Worm (Caenorhabditis elegans) whole organism, L2 larva: ENCODE results near the gene lag-1.

ENCODE experiments used
- C34F6.9 ChIP-seq: fragments of 150-350 bp; optimal IDR thresholded peaks from 2 replicates; lab custom pipeline; 2014; ENCODE audit warnings: missing biosample characterization, missing genetic modification characterization
- R02D3.7 ChIP-seq: fragments of 150-350 bp; optimal IDR thresholded peaks from 2 replicates; lab custom pipeline; 2014; ENCODE audit warnings: missing biosample characterization, missing genetic modification characterization
- Y55F3AM.14 ChIP-seq: fragments of 200-800 bp; sonication (Bioruptor generic); optimal IDR thresholded peaks from 2 replicates; lab custom pipeline; 2018; ENCODE audit warnings: mild to moderate bottlenecking, missing genetic modification characterization, missing compliant biosample characterization
- ZK546.5 ChIP-seq: sonication (generic microtip); optimal IDR thresholded peaks from 2 replicates; lab custom pipeline; 2017; ENCODE audit warnings: missing biosample characterization, missing genetic modification characterization
- aly-2 ChIP-seq: fragments of 150-350 bp; optimal IDR thresholded peaks from 2 replicates; lab custom pipeline; 2014; ENCODE audit warnings: missing biosample characterization, missing genetic modification characterization
- ama-1 ChIP-seq: fragments of 150-350 bp; optimal IDR thresholded peaks from 2 replicates; lab custom pipeline; 2018; ENCODE audit warnings: inconsistent platforms
- blmp-1 ChIP-seq: sonication (generic microtip); optimal IDR thresholded peaks from 2 replicates; lab custom pipeline; 2017; ENCODE audit warnings: missing genetic modification characterization, mild to moderate bottlenecking, missing compliant biosample characterization, antibody characterized with exemption, moderate library complexity; ENCODE audit not compliant: insufficient read depth
- ceh-16 ChIP-seq: fragments of 150-350 bp; optimal IDR thresholded peaks from 2 replicates; lab custom pipeline; 2014; ENCODE audit warnings: missing biosample characterization, missing genetic modification characterization
- ceh-82 ChIP-seq: fragments of 150-350 bp; optimal IDR thresholded peaks from 2 replicates; lab custom pipeline; 2014; ENCODE audit warnings: missing biosample characterization, missing genetic modification characterization
- dmd-4 ChIP-seq: sonication (generic microtip); optimal IDR thresholded peaks from 2 replicates; lab custom pipeline; 2017; ENCODE audit warnings: missing biosample characterization, missing genetic modification characterization
- egl-27 ChIP-seq: sonication (generic microtip); optimal IDR thresholded peaks from 3 replicates; lab custom pipeline; 2017; ENCODE audit warnings: missing biosample characterization, missing genetic modification reagents, missing genetic modification characterization
- elt-1 ChIP-seq: fragments of 150-350 bp; optimal IDR thresholded peaks from 2 replicates; lab custom pipeline; 2014; ENCODE audit warnings: missing biosample characterization, missing genetic modification characterization
- elt-3 ChIP-seq: sonication (generic microtip); optimal IDR thresholded peaks from 2 replicates; lab custom pipeline; 2017; ENCODE audit warnings: missing biosample characterization, missing genetic modification characterization
- fos-1 ChIP-seq: fragments of 150-350 bp; optimal IDR thresholded peaks from 2 replicates; lab custom pipeline; 2014; ENCODE audit warnings: missing biosample characterization, missing genetic modification characterization
- gmeb-1 ChIP-seq: fragments of 150-350 bp; optimal IDR thresholded peaks from 2 replicates; lab custom pipeline; 2014; ENCODE audit warnings: missing biosample characterization, missing genetic modification characterization
- lin-13 ChIP-seq: fragments of 150-350 bp; optimal IDR thresholded peaks from 2 replicates; lab custom pipeline; 2014; ENCODE audit warnings: missing biosample characterization, missing genetic modification reagents, missing genetic modification characterization
- lin-39 ChIP-seq: fragments of 150-350 bp; optimal IDR thresholded peaks from 2 replicates; lab custom pipeline; 2014; ENCODE audit warnings: missing biosample characterization, missing genetic modification reagents, missing genetic modification characterization
- lsy-2 ChIP-seq, 2 experiments: fragments of 150-350 bp in 1 of 2; sonication (generic microtip) in 1 of 2; optimal IDR thresholded peaks; 2 replicates each; lab custom pipeline; 2014 to 2017; ENCODE audit warnings: missing biosample characterization in 2 of 2, missing genetic modification characterization in 2 of 2
- mab-5 ChIP-seq: fragments of 150-350 bp; optimal IDR thresholded peaks from 2 replicates; lab custom pipeline; 2014; ENCODE audit warnings: missing biosample characterization, missing genetic modification characterization
- mbf-1 ChIP-seq: sonication (generic microtip); optimal IDR thresholded peaks from 2 replicates; lab custom pipeline; 2017; ENCODE audit warnings: missing biosample characterization, missing genetic modification characterization
- mdl-1 ChIP-seq, 2 experiments: fragments of 150-350 bp in 1 of 2; sonication (generic microtip) in 1 of 2; optimal IDR thresholded peaks; 2 replicates each; lab custom pipeline; 2017; ENCODE audit warnings: missing biosample characterization in 2 of 2, missing genetic modification characterization in 2 of 2
- nhr-10 ChIP-seq: sonication (generic microtip); optimal IDR thresholded peaks from 2 replicates; lab custom pipeline; 2017; ENCODE audit warnings: missing biosample characterization, missing genetic modification characterization
- nhr-12 ChIP-seq: fragments of 150-350 bp; optimal IDR thresholded peaks from 2 replicates; lab custom pipeline; 2014; ENCODE audit warnings: missing biosample characterization, missing genetic modification characterization
- nhr-129 ChIP-seq: fragments of 150-350 bp; optimal IDR thresholded peaks from 2 replicates; lab custom pipeline; 2014; ENCODE audit warnings: missing biosample characterization, missing genetic modification characterization
- nhr-23 ChIP-seq: fragments of 150-350 bp; optimal IDR thresholded peaks from 2 replicates; lab custom pipeline; 2014; ENCODE audit warnings: missing biosample characterization, missing genetic modification reagents, missing genetic modification characterization
- nhr-25 ChIP-seq: fragments of 150-350 bp; sonication (generic microtip); optimal IDR thresholded peaks from 3 replicates; lab custom pipeline; 2014; ENCODE audit warnings: missing biosample characterization, missing genetic modification characterization
- nhr-6 ChIP-seq: fragments of 150-350 bp; optimal IDR thresholded peaks from 2 replicates; lab custom pipeline; 2014; ENCODE audit warnings: missing biosample characterization, missing genetic modification characterization
- nhr-77 ChIP-seq: fragments of 150-350 bp; optimal IDR thresholded peaks from 2 replicates; lab custom pipeline; 2014; ENCODE audit warnings: missing biosample characterization, missing genetic modification characterization
- peb-1 ChIP-seq: fragments of 150-350 bp; optimal IDR thresholded peaks from 2 replicates; lab custom pipeline; 2014; ENCODE audit warnings: missing biosample characterization, missing genetic modification characterization
- sma-3 ChIP-seq: sonication (generic microtip); optimal IDR thresholded peaks from 2 replicates; lab custom pipeline; 2016; ENCODE audit warnings: missing genetic modification reagents, missing genetic modification characterization, missing compliant biosample characterization
- sma-9 ChIP-seq, 2 experiments: fragments of 150-350 bp in 1 of 2; sonication (generic microtip) in 1 of 2; optimal IDR thresholded peaks; 2 replicates each; lab custom pipeline; 2014 to 2016; ENCODE audit warnings: missing genetic modification characterization in 2 of 2, mild to moderate bottlenecking in 1 of 2, missing biosample characterization in 1 of 2, missing compliant biosample characterization in 1 of 2, missing genetic modification reagents in 1 of 2, moderate library complexity in 1 of 2
- unc-39 ChIP-seq: fragments of 150-350 bp; optimal IDR thresholded peaks from 2 replicates; lab custom pipeline; 2014; ENCODE audit warnings: missing biosample characterization, missing genetic modification characterization
- unc-55 ChIP-seq: fragments of 150-350 bp; sonication (generic microtip); optimal IDR thresholded peaks from 3 replicates; lab custom pipeline; 2014; ENCODE audit warnings: missing biosample characterization, missing genetic modification reagents, missing genetic modification characterization
- unc-62 ChIP-seq: fragments of 150-350 bp; optimal IDR thresholded peaks from 2 replicates; lab custom pipeline; 2014; ENCODE audit warnings: missing biosample characterization, missing genetic modification reagents, missing genetic modification characterization
- zag-1 ChIP-seq: fragments of 150-350 bp; optimal IDR thresholded peaks from 2 replicates; lab custom pipeline; 2014; ENCODE audit warnings: missing biosample characterization, missing genetic modification characterization
- ztf-1 ChIP-seq: fragments of 200-800 bp; sonication (Bioruptor generic); conservative IDR thresholded peaks from 2 replicates; pipeline ENCODE4 v1.3.6; 2022; ENCODE audit warnings: missing genetic modification characterization, missing compliant biosample characterization
- ztf-11 ChIP-seq: sonication (generic microtip); optimal IDR thresholded peaks from 2 replicates; lab custom pipeline; 2017; ENCODE audit warnings: missing biosample characterization, missing genetic modification characterization
- ztf-4 ChIP-seq: fragments of 150-350 bp; optimal IDR thresholded peaks from 2 replicates; lab custom pipeline; 2014; ENCODE audit warnings: missing biosample characterization, missing genetic modification characterization

Gene lag-1

ce11 chrIV:6135592-6135991 is 40.4 kb downstream of the lag-1 start:
- TF ChIP-seq nhr-129 (tag; lab: Kevin White, UChicago), result no peak
- TF ChIP-seq peb-1, result no peak
- no peak for TF ChIP-seq unc-55 (GFP tag; lab: Kevin White, UChicago)
- TF ChIP-seq lsy-2 (tag; optimal IDR thresholded peaks at IDR 0.05; lab: Kevin White, UChicago), result no peak
- TF ChIP-seq nhr-23, result no peak
- TF ChIP-seq fos-1, result no peak
- no peak for TF ChIP-seq nhr-12 (tag; lab: Kevin White, UChicago)
- no peak for TF ChIP-seq mdl-1 (tag; optimal IDR thresholded peaks at IDR 0.05; lab: Kevin White, UChicago)
- no peak for TF ChIP-seq lin-39 (tag; lab: Kevin White, UChicago)
- TF ChIP-seq unc-62, result no peak
- TF ChIP-seq nhr-6, result no peak
- no peak for TF ChIP-seq ZK546.5 (tag; lab: Kevin White, UChicago)
- no peak for TF ChIP-seq dmd-4 (tag; lab: Kevin White, UChicago)
- no peak for TF ChIP-seq sma-3 (GFP tag; lab: Kevin White, UChicago)
- TF ChIP-seq ztf-11, result no peak
- TF ChIP-seq ceh-82 (tag; lab: Kevin White, UChicago), result no peak
- TF ChIP-seq elt-1, result no peak
- no peak for TF ChIP-seq sma-9 (GFP tag; optimal IDR thresholded peaks at IDR 0.05; lab: Kevin White, UChicago)
- TF ChIP-seq sma-9 (tag; optimal IDR thresholded peaks at IDR 0.05; lab: Kevin White, UChicago), result no peak

DNA sequence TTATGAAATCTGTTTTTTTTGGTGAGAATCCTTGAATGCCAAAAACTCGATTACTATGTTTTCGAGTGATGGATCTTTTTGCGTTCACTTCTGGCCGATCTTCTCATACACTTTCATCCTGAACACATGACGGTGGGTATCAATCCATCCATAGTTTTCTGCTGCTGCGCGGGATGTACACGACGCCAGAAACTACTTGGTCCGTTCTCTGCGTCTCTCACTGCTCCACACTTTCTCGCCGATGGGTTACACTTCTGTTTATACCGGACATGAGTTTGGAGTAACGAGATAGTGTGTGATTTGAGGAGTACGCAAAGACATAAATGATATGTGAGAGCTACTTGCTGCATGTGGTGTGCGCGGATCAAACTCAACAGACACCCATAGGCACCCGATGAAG is 45.5 kb downstream of the lag-1 start:
- TF ChIP-seq aly-2 (tag; lab: Kevin White, UChicago), result no peak
- TF ChIP-seq lin-13 (GFP tag; lab: Kevin White, UChicago), result no peak
- TF ChIP-seq ZK546.5 (tag; lab: Kevin White, UChicago), result no peak
- TF ChIP-seq gmeb-1 (tag; lab: Kevin White, UChicago), result no peak
- TF ChIP-seq nhr-10 (tag; lab: Kevin White, UChicago), result no peak
- TF ChIP-seq elt-1, result no peak
- no peak for TF ChIP-seq elt-3
- TF ChIP-seq ama-1 (lab: Kevin White, UChicago), result no peak
- TF ChIP-seq C34F6.9, result no peak
- TF ChIP-seq ztf-1 (GFP tag; lab: Robert Waterston, UW), result no peak
- no peak for TF ChIP-seq egl-27 (tag; lab: Kevin White, UChicago)
- TF ChIP-seq sma-9 (GFP tag; optimal IDR thresholded peaks at IDR 0.05; lab: Kevin White, UChicago), result no peak
- TF ChIP-seq sma-9 (tag; optimal IDR thresholded peaks at IDR 0.05; lab: Kevin White, UChicago), result no peak
- no peak for TF ChIP-seq mbf-1
- no peak for TF ChIP-seq mdl-1 (tag; optimal IDR thresholded peaks at IDR 0.05; lab: Kevin White, UChicago)
- TF ChIP-seq mab-5 (tag; lab: Kevin White, UChicago), result no peak

DNA sequence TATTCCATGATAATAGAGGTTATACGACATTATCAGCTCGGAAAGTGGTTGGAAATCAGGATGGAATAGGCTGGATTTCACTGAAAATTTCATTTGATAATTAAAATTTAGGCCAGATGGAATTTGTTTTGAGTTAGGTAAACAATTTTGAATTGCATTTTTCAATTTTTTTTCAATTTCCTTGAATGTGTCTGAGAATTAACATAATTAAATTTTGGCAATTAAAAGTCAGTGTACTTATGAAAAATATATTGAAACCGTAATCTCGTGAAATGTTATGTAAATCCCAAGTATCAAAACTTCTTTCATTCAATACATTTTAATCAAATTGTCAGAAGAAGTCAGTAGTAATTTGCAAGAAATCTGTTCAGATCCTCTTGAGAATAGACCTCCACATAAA is 50.8 kb downstream of the lag-1 start:
- TF ChIP-seq aly-2 (tag; lab: Kevin White, UChicago), result no peak
- TF ChIP-seq ceh-82 (tag; lab: Kevin White, UChicago), result no peak
- TF ChIP-seq nhr-25 (tag; lab: Kevin White, UChicago), result no peak
- no peak for TF ChIP-seq nhr-129 (tag; lab: Kevin White, UChicago)
- no peak for TF ChIP-seq unc-62
- no peak for TF ChIP-seq nhr-10 (tag; lab: Kevin White, UChicago)
- no peak for TF ChIP-seq ztf-4 (tag; lab: Kevin White, UChicago)
- TF ChIP-seq mab-5 (tag; lab: Kevin White, UChicago), result no peak
- TF ChIP-seq mbf-1, result no peak
- no peak for TF ChIP-seq peb-1
- TF ChIP-seq ztf-11, result no peak
- no peak for TF ChIP-seq egl-27 (tag; lab: Kevin White, UChicago)
- TF ChIP-seq elt-3, result no peak
- no peak for TF ChIP-seq sma-9 (GFP tag; optimal IDR thresholded peaks at IDR 0.05; lab: Kevin White, UChicago)
- no peak for TF ChIP-seq sma-9 (tag; optimal IDR thresholded peaks at IDR 0.05; lab: Kevin White, UChicago)
- TF ChIP-seq lin-39 (tag; lab: Kevin White, UChicago), result no peak
- no peak for TF ChIP-seq R02D3.7 (tag; lab: Kevin White, UChicago)
- TF ChIP-seq, all 48 proteins: peak for 0

- TF ChIP-seq ztf-4 (tag; lab: Kevin White, UChicago), result no peak
- no peak for TF ChIP-seq blmp-1 (tag; lab: Kevin White, UChicago)
- no peak for TF ChIP-seq mdl-1 (tag; optimal IDR thresholded peaks at IDR 0.05; lab: Kevin White, UChicago)
- no peak for TF ChIP-seq ama-1 (lab: Kevin White, UChicago)
Measured at ce11 chrIV:6149359-6149758, 54.2 kb downstream of the lag-1 start.

DNA sequence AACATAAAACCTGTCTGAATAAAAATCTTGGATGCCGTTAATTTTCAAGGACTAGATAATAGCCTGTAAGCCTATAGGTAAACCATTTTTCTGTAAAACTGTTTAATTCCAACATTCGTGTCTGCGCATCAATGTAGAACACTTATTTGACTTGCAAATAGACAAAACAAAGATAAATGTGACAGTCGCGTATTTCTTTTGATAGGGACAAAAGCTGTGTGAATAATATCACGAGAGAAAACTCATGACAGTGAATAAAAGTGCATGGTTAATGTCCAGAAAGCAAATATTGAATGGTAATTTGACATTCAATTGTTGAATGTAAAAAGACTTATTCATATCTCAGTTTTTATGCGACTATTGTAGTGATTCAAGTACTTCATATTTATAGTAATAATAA is 56.3 kb downstream of the lag-1 start, which contains the start of gene C11D2.3:
C11D2.3 (plus strand) TSS at position 301 of the 400 bp plus-strand sequence.
- TF ChIP-seq Y55F3AM.14, result no peak
- no peak for TF ChIP-seq ztf-11
- no peak for TF ChIP-seq lin-13 (GFP tag; lab: Kevin White, UChicago)
- no peak for TF ChIP-seq mdl-1 (tag; optimal IDR thresholded peaks at IDR 0.05; lab: Kevin White, UChicago)
- TF ChIP-seq blmp-1 (tag; lab: Kevin White, UChicago), result no peak
- TF ChIP-seq elt-3, result no peak
- no peak for TF ChIP-seq mab-5 (tag; lab: Kevin White, UChicago)
- no peak for TF ChIP-seq nhr-23
- TF ChIP-seq ceh-16 (tag; lab: Kevin White, UChicago), result no peak
- no peak for TF ChIP-seq unc-55 (GFP tag; lab: Kevin White, UChicago)
- no peak for TF ChIP-seq unc-62
- no peak for TF ChIP-seq egl-27 (tag; lab: Kevin White, UChicago)
- no peak for TF ChIP-seq R02D3.7 (tag; lab: Kevin White, UChicago)
- no peak for TF ChIP-seq zag-1
- no peak for TF ChIP-seq unc-39
- no peak for TF ChIP-seq elt-1
- no peak for TF ChIP-seq lsy-2 (tag; optimal IDR thresholded peaks at IDR 0.05; lab: Kevin White, UChicago)
- no peak for TF ChIP-seq nhr-77 (tag; lab: Kevin White, UChicago)
- no peak for TF ChIP-seq nhr-25 (tag; lab: Kevin White, UChicago)
